Worm (Caenorhabditis elegans): ENCODE results near the gene srg-56.

- no peak for TF ChIP-seq mec-3 (tag; optimal IDR thresholded peaks at IDR 0.05; ENCODE audit: borderline replicate concordance)
- TF ChIP-seq ets-4 (tag; optimal IDR thresholded peaks at IDR 0.05): no peak
- no peak for TF ChIP-seq ama-1 (optimal IDR thresholded peaks at IDR 0.05)
- TF ChIP-seq ceh-19 (GFP tag; optimal IDR thresholded peaks at IDR 0.05): no peak
- TF ChIP-seq zip-5 (tag; optimal IDR thresholded peaks at IDR 0.05): no peak
- no peak for TF ChIP-seq pha-4 (tag; optimal IDR thresholded peaks at IDR 0.05)
- no peak for TF ChIP-seq nfya-1 (tag; optimal IDR thresholded peaks at IDR 0.05)
- TF ChIP-seq nhr-11 (tag; optimal IDR thresholded peaks at IDR 0.05): no peak
- TF ChIP-seq elt-2 (tag; optimal IDR thresholded peaks at IDR 0.05): no peak
- no peak for TF ChIP-seq ceh-48 (tag; optimal IDR thresholded peaks at IDR 0.05)
- no peak for TF ChIP-seq ceh-18 (tag; optimal IDR thresholded peaks at IDR 0.05)
- TF ChIP-seq ztf-16 (tag; optimal IDR thresholded peaks at IDR 0.05): no peak
- TF ChIP-seq sox-4 (tag; optimal IDR thresholded peaks at IDR 0.05): no peak
- TF ChIP-seq tbx-7 (tag; optimal IDR thresholded peaks at IDR 0.05): no peak
These were observed 2.2 kb upstream of the srg-56 start, which contains the start of gene srg-61 for ce11 chrV:2740228-2740627.

All from whole organism, late embryonic.